Worm (Caenorhabditis elegans) whole organism, L4 larva: ENCODE results near the gene acdh-12.
A peak's percentile ranks its signal among the peaks of the same experiment; 100 is the strongest.

Experiments used
- F10B5.3 ChIP-seq: sonication (generic microtip); optimal IDR thresholded peaks from 2 replicates; lab custom pipeline; 2016; ENCODE audit warnings: mild to moderate bottlenecking, missing genetic modification characterization, missing compliant biosample characterization
- F26F4.8 ChIP-seq: fragments of 200-800 bp; sonication (Bioruptor generic); conservative IDR thresholded peaks from 2 replicates; pipeline ENCODE4 v1.3.6; 2022; ENCODE audit warnings: missing genetic modification characterization, missing compliant biosample characterization
- F37D6.2 ChIP-seq: sonication (generic microtip); optimal IDR thresholded peaks from 2 replicates; lab custom pipeline; 2016; ENCODE audit warnings: mild to moderate bottlenecking, missing genetic modification characterization, missing compliant biosample characterization
- R02D3.7 ChIP-seq: fragments of 150-350 bp; sonication (generic microtip); optimal IDR thresholded peaks from 3 replicates; lab custom pipeline; 2014; ENCODE audit warnings: missing biosample characterization, missing genetic modification characterization
- T20F7.1 ChIP-seq: fragments of 200-800 bp; sonication (Bioruptor generic); optimal IDR thresholded peaks from 2 replicates; lab custom pipeline; 2018; ENCODE audit warnings: mild to moderate bottlenecking, missing genetic modification characterization, missing compliant biosample characterization
- T26A8.4 ChIP-seq: fragments of 200-800 bp; sonication (Bioruptor generic); IDR thresholded peaks from 2 replicates; pipeline ENCODE4 v1.3.6; 2022; ENCODE audit warnings: missing genetic modification characterization, missing compliant biosample characterization
- Y48G9A.11 ChIP-seq: fragments of 200-800 bp; sonication (Bioruptor generic); IDR thresholded peaks from 2 replicates; pipeline ENCODE4 v1.3.6; 2022; ENCODE audit warnings: missing genetic modification reagents, missing genetic modification characterization, missing compliant biosample characterization
- ZK546.5 ChIP-seq, 2 experiments: sonication (generic microtip); optimal IDR thresholded peaks; 2 replicates each; lab custom pipeline; 2017; ENCODE audit warnings: missing biosample characterization in 2 of 2, missing genetic modification characterization in 2 of 2
- aha-1 ChIP-seq: fragments of 150-350 bp; peaks from one replicate; lab custom pipeline; 2014; ENCODE audit warnings: missing biosample characterization, missing genetic modification characterization
- aly-2 ChIP-seq: sonication (generic microtip); optimal IDR thresholded peaks from 2 replicates; lab custom pipeline; 2018; ENCODE audit warnings: missing biosample characterization, missing genetic modification characterization
- ama-1 ChIP-seq: fragments of 150-350 bp; optimal IDR thresholded peaks from 2 replicates; lab custom pipeline; 2014; ENCODE audit warnings: inconsistent platforms, mixed read lengths
- attf-4 ChIP-seq: sonication (generic microtip); optimal IDR thresholded peaks from 3 replicates; lab custom pipeline; 2017; ENCODE audit warnings: missing biosample characterization, missing genetic modification characterization
- ceh-62 ChIP-seq: sonication (generic microtip); optimal IDR thresholded peaks from 2 replicates; lab custom pipeline; 2017; ENCODE audit warnings: missing biosample characterization, missing genetic modification characterization
- ctbp-1 ChIP-seq: fragments of 200-800 bp; sonication (Bioruptor generic); IDR thresholded peaks from 2 replicates; pipeline ENCODE4 v1.3.6; 2022; ENCODE audit warnings: missing genetic modification reagents, missing genetic modification characterization, missing compliant biosample characterization
- daf-12 ChIP-seq: fragments of 150-350 bp; optimal IDR thresholded peaks from 2 replicates; lab custom pipeline; 2014; ENCODE audit warnings: missing biosample characterization, missing genetic modification reagents, missing genetic modification characterization
- daf-16 ChIP-seq, 3 experiments: sonication (generic microtip); optimal IDR thresholded peaks; 2 replicates each; lab custom pipeline; 2016 to 2017; ENCODE audit warnings: missing genetic modification characterization in 3 of 3, missing genetic modification reagents in 3 of 3, mild to moderate bottlenecking in 2 of 3, missing compliant biosample characterization in 2 of 3, missing biosample characterization in 1 of 3, moderate library complexity in 1 of 3
- daf-8 ChIP-seq: fragments of 200-800 bp; sonication (Bioruptor generic); IDR thresholded peaks from 2 replicates; pipeline ENCODE4 v1.3.6; 2022; ENCODE audit warnings: missing genetic modification characterization, missing compliant biosample characterization
- dmd-9 ChIP-seq: fragments of 200-800 bp; sonication (Bioruptor generic); IDR thresholded peaks from 2 replicates; pipeline ENCODE4 v1.3.6; 2022; ENCODE audit warnings: missing genetic modification reagents, missing genetic modification characterization, missing compliant biosample characterization
- dpl-1 ChIP-seq: fragments of 150-350 bp; optimal IDR thresholded peaks from 2 replicates; lab custom pipeline; 2014; ENCODE audit warnings: missing biosample characterization, missing genetic modification reagents, missing genetic modification characterization
- egl-43 ChIP-seq: fragments of 200-800 bp; sonication (Bioruptor generic); IDR thresholded peaks from 2 replicates; pipeline ENCODE4 v1.3.6; 2022; ENCODE audit warnings: missing genetic modification reagents, missing genetic modification characterization, missing compliant biosample characterization
- fkh-10 ChIP-seq: fragments of 150-350 bp; optimal IDR thresholded peaks from 2 replicates; lab custom pipeline; 2014; ENCODE audit warnings: missing biosample characterization, missing genetic modification reagents, missing genetic modification characterization
- fos-1 ChIP-seq: fragments of 150-350 bp; optimal IDR thresholded peaks from 2 replicates; lab custom pipeline; 2014; ENCODE audit warnings: missing biosample characterization, missing genetic modification characterization
- jun-1 ChIP-seq: fragments of 150-350 bp; optimal IDR thresholded peaks from 2 replicates; lab custom pipeline; 2014; ENCODE audit warnings: missing biosample characterization, missing genetic modification reagents, missing genetic modification characterization
- lim-7 ChIP-seq: fragments of 200-800 bp; sonication (Bioruptor generic); IDR thresholded peaks from 2 replicates; pipeline ENCODE4 v1.3.6; 2022; ENCODE audit warnings: missing genetic modification characterization, missing compliant biosample characterization
- lin-13 ChIP-seq: fragments of 150-350 bp; optimal IDR thresholded peaks from 2 replicates; lab custom pipeline; 2014; ENCODE audit warnings: missing biosample characterization, missing genetic modification reagents, missing genetic modification characterization
- mep-1 ChIP-seq: fragments of 150-350 bp; sonication (generic microtip); optimal IDR thresholded peaks from 3 replicates; lab custom pipeline; 2014; ENCODE audit warnings: missing biosample characterization, missing genetic modification characterization
- mxl-2 ChIP-seq: fragments of 200-800 bp; sonication (Bioruptor generic); conservative IDR thresholded peaks from 2 replicates; pipeline ENCODE4 v1.3.6; 2022; ENCODE audit warnings: missing genetic modification reagents, missing genetic modification characterization, missing compliant biosample characterization
- nhr-237 ChIP-seq: sonication (generic microtip); optimal IDR thresholded peaks from 2 replicates; lab custom pipeline; 2017; ENCODE audit warnings: missing biosample characterization, missing genetic modification characterization
- nhr-28 ChIP-seq: fragments of 150-350 bp; optimal IDR thresholded peaks from 2 replicates; lab custom pipeline; 2014; ENCODE audit warnings: missing biosample characterization, missing genetic modification characterization
- nhr-41 ChIP-seq: fragments of 200-800 bp; sonication (Bioruptor generic); IDR thresholded peaks from 2 replicates; pipeline ENCODE4 v1.3.6; 2022; ENCODE audit warnings: missing genetic modification reagents, missing genetic modification characterization, missing compliant biosample characterization
- nhr-42 ChIP-seq: fragments of 200-800 bp; sonication (Bioruptor generic); IDR thresholded peaks from 2 replicates; pipeline ENCODE4 v1.3.6; 2022; ENCODE audit warnings: missing genetic modification characterization, missing compliant biosample characterization
- nhr-48 ChIP-seq: sonication (generic microtip); optimal IDR thresholded peaks from 2 replicates; lab custom pipeline; 2016; ENCODE audit warnings: mild to moderate bottlenecking, missing genetic modification characterization, missing compliant biosample characterization
- nhr-6 ChIP-seq: fragments of 150-350 bp; optimal IDR thresholded peaks from 2 replicates; lab custom pipeline; 2014; ENCODE audit warnings: missing biosample characterization, missing genetic modification characterization
- nhr-76 ChIP-seq: fragments of 150-350 bp; optimal IDR thresholded peaks from 2 replicates; lab custom pipeline; 2014; ENCODE audit warnings: missing biosample characterization, missing genetic modification characterization
- nhr-77 ChIP-seq: fragments of 150-350 bp; optimal IDR thresholded peaks from 2 replicates; lab custom pipeline; 2014; ENCODE audit warnings: missing biosample characterization, missing genetic modification characterization
- pha-4 ChIP-seq, 2 experiments: fragments of 150-350 bp in 1 of 2; fragments of 200-800 bp in 1 of 2; sonication (Bioruptor generic) in 1 of 2; IDR thresholded peaks in 1 of 2; optimal IDR thresholded peaks in 1 of 2; 2 replicates each; pipeline versions ENCODE4 v1.3.6 to Lab custom; 2014 to 2022; ENCODE audit warnings: missing genetic modification characterization in 2 of 2, missing genetic modification reagents in 2 of 2, missing biosample characterization in 1 of 2, missing compliant biosample characterization in 1 of 2
- pqm-1 ChIP-seq: sonication (generic microtip); optimal IDR thresholded peaks from 2 replicates; lab custom pipeline; 2017; ENCODE audit warnings: missing biosample characterization, missing genetic modification characterization
- skn-1 ChIP-seq: fragments of 150-350 bp; optimal IDR thresholded peaks from 2 replicates; lab custom pipeline; 2014; ENCODE audit warnings: missing biosample characterization, missing genetic modification characterization
- tag-97 ChIP-seq: fragments of 200-800 bp; sonication (Bioruptor generic); IDR thresholded peaks from 2 replicates; pipeline ENCODE4 v1.3.6; 2022; ENCODE audit warnings: missing genetic modification characterization, missing compliant biosample characterization
- unc-130 ChIP-seq: sonication (generic microtip); optimal IDR thresholded peaks from 2 replicates; lab custom pipeline; 2016; ENCODE audit warnings: missing genetic modification reagents, missing genetic modification characterization, missing compliant biosample characterization
- unc-62 ChIP-seq, 3 experiments: fragments of 150-350 bp in 1 of 3; sonication (generic microtip); optimal IDR thresholded peaks in 2 of 3; peaks in 1 of 3; 1 replicate in 1 of 3; 2 replicates in 2 of 3; lab custom pipeline; 2014 to 2017; ENCODE audit warnings: missing biosample characterization in 3 of 3, missing genetic modification characterization in 3 of 3, missing genetic modification reagents in 3 of 3, missing genotype in 1 of 3
- vab-7 ChIP-seq: fragments of 200-800 bp; sonication (Bioruptor generic); IDR thresholded peaks from 2 replicates; pipeline ENCODE4 v1.3.6; 2022; ENCODE audit warnings: missing genetic modification reagents, missing genetic modification characterization, missing compliant biosample characterization
- zag-1 ChIP-seq: fragments of 150-350 bp; optimal IDR thresholded peaks from 2 replicates; lab custom pipeline; 2014; ENCODE audit warnings: missing biosample characterization, missing genetic modification characterization
- zfp-3 ChIP-seq: fragments of 200-800 bp; sonication (Bioruptor generic); conservative IDR thresholded peaks from 2 replicates; pipeline ENCODE4 v1.3.6; 2022; ENCODE audit warnings: missing genetic modification reagents, missing genetic modification characterization, missing compliant biosample characterization
- zip-11 ChIP-seq: fragments of 200-800 bp; sonication (Bioruptor generic); IDR thresholded peaks from 2 replicates; pipeline ENCODE4 v1.3.6; 2022; ENCODE audit warnings: missing genetic modification characterization, missing compliant biosample characterization
- zip-2 ChIP-seq: fragments of 150-350 bp; optimal IDR thresholded peaks from 2 replicates; lab custom pipeline; 2014; ENCODE audit warnings: missing biosample characterization, missing genetic modification characterization
- ztf-11 ChIP-seq: fragments of 150-350 bp; optimal IDR thresholded peaks from 2 replicates; lab custom pipeline; 2014; ENCODE audit warnings: missing biosample characterization, missing genetic modification characterization

acdh-12 gene

ce11 chrII:7171305-7171998 lies 24.0 kb downstream of the acdh-12 start, which contains the start of gene dyf-13:
Gene dyf-13, minus strand, starts transcription at chrII:7171355.
- no peak for TF ChIP-seq zip-2 (tag; lab: Kevin White, UChicago)
- no peak for TF ChIP-seq fkh-10 (GFP tag; lab: Kevin White, UChicago)
- no peak for TF ChIP-seq unc-130 (GFP tag; lab: Kevin White, UChicago)
- no peak for TF ChIP-seq nhr-41 (GFP tag; lab: Robert Waterston, UW)
- TF ChIP-seq ceh-62 (tag; lab: Kevin White, UChicago), result no peak
- no peak for TF ChIP-seq daf-12 (tag; lab: Kevin White, UChicago)
- TF ChIP-seq T26A8.4 (GFP tag; lab: Robert Waterston, UW), result no peak
- TF ChIP-seq lin-13 (GFP tag; lab: Kevin White, UChicago), result no peak
- no peak for TF ChIP-seq dpl-1 (GFP tag; lab: Kevin White, UChicago)

DNA sequence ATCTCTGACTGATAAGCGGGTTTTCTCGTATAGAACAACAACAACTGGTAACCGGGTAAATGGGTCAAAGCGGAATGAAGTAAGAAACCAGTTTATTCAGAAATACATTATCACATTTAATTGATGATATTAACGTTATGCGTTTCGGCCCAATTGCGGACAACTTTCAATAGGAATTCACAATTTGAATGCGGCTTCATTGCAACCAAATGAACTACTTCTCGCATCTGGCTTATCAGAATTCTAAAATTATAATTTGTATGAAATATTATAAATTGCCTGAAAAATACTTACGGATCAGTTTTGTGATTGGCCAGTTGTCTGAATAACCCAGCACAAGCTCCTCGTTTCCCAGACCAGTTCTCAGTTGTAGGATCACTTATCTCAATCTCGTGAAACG lies 26.7 kb downstream of the acdh-12 start, which contains the start of gene col-36:
TSS of gene col-36 (minus strand) at position 101 of the 400 bp plus-strand sequence.
- TF ChIP-seq zip-11 (no peak), jun-1 (tag; lab: Kevin White, UChicago) (no peak), pqm-1 (no peak), mxl-2 (no peak)

DNA sequence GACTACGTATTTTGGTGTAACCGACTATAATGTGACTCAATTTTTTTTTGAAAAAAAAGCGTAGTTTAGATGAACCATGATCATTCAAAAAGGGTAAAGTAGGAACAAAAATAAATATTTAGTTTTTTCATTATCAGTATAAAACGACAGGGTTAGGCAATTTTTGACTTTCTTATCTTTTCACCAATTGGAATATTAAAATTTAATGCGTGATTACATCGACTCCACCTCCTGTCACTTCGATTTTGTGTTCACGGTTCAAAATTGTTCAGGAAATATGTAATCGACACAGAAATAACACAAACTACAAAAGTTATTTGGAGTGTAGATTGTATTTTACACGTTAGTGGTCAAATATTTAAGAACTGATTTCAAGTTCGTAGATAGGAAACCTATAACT lies 28.7 kb downstream of the acdh-12 start:
- TF ChIP-seq daf-12 (tag; lab: Kevin White, UChicago), result no peak
- TF ChIP-seq skn-1, result no peak
- TF ChIP-seq dmd-9, result no peak
- TF ChIP-seq lim-7 (GFP tag; lab: Robert Waterston, UW), result no peak
- no peak for TF ChIP-seq unc-62 (GFP tag; optimal IDR thresholded peaks at IDR 0.05 in 1 of 2; lab: Kevin White, UChicago)
- TF ChIP-seq unc-62 (tag; optimal IDR thresholded peaks at IDR 0.05; lab: Kevin White, UChicago), result no peak
- no peak for TF ChIP-seq nhr-41 (GFP tag; lab: Robert Waterston, UW)
- TF ChIP-seq nhr-77, result peak; percentile 76
- TF ChIP-seq T20F7.1 (GFP tag; lab: Kevin White, UChicago), result no peak
- TF ChIP-seq aha-1 (tag; lab: Kevin White, UChicago), result no peak
- no peak for TF ChIP-seq egl-43 (GFP tag; lab: Robert Waterston, UW)
- no peak for TF ChIP-seq mep-1 (tag; lab: Kevin White, UChicago)
- TF ChIP-seq nhr-28 (tag; lab: Kevin White, UChicago), result peak; percentile 97
- no peak for TF ChIP-seq zag-1 (tag; lab: Kevin White, UChicago)
- TF ChIP-seq nhr-42 (GFP tag; lab: Robert Waterston, UW), result no peak
- TF ChIP-seq zfp-3 (GFP tag; lab: Robert Waterston, UW), result no peak
- no peak for TF ChIP-seq lin-13 (GFP tag; lab: Kevin White, UChicago)
- TF ChIP-seq R02D3.7 (tag; lab: Kevin White, UChicago), result no peak
- TF ChIP-seq pha-4 (GFP tag; IDR thresholded peaks at IDR 0.05; lab: Robert Waterston, UW), result no peak
- TF ChIP-seq pha-4 (tag; optimal IDR thresholded peaks at IDR 0.05; lab: Kevin White, UChicago), result no peak
- TF ChIP-seq nhr-76 (tag; lab: Kevin White, UChicago), result no peak
- TF ChIP-seq F37D6.2 (tag; lab: Kevin White, UChicago), result no peak
- no peak for TF ChIP-seq zip-11
- no peak for TF ChIP-seq nhr-6 (tag; lab: Kevin White, UChicago)
- TF ChIP-seq daf-8 (GFP tag; lab: Robert Waterston, UW), result no peak
- no peak for TF ChIP-seq ZK546.5 (tag; optimal IDR thresholded peaks at IDR 0.05; lab: Kevin White, UChicago)
- TF ChIP-seq pqm-1, result peak; percentile 92
- TF ChIP-seq tag-97, result no peak
- no peak for TF ChIP-seq Y48G9A.11 (GFP tag; lab: Robert Waterston, UW)
- TF ChIP-seq fos-1 (tag; lab: Kevin White, UChicago), result no peak
- peak; percentile 12 for TF ChIP-seq nhr-48 (tag; lab: Kevin White, UChicago)
- TF ChIP-seq aly-2, result no peak
- TF ChIP-seq ztf-11 (tag; lab: Kevin White, UChicago), result no peak
- TF ChIP-seq F26F4.8 (GFP tag; lab: Robert Waterston, UW), result no peak
- no peak for TF ChIP-seq attf-4 (tag; lab: Kevin White, UChicago)
- TF ChIP-seq fkh-10 (GFP tag; lab: Kevin White, UChicago), result no peak
- no peak for TF ChIP-seq vab-7 (GFP tag; lab: Robert Waterston, UW)
- no peak for TF ChIP-seq ama-1 (lab: Kevin White, UChicago)
- no peak for TF ChIP-seq F10B5.3 (tag; lab: Kevin White, UChicago)
- no peak for TF ChIP-seq ctbp-1 (GFP tag; lab: Robert Waterston, UW)
- TF ChIP-seq daf-16 (GFP tag; optimal IDR thresholded peaks at IDR 0.05; lab: Kevin White, UChicago), result no peak
- TF ChIP-seq daf-16 (tag; optimal IDR thresholded peaks at IDR 0.05; lab: Kevin White, UChicago), result peak; percentile 65
- no peak for TF ChIP-seq nhr-237 (tag; lab: Kevin White, UChicago)
